Fruit fly (Drosophila melanogaster): ENCODE data around the gene tacc.

dm6 chr3R:4690508-4690907, 58.3 kb downstream of the tacc start, which contains the start of gene CG33927:
- no peak for TF ChIP-seq cyc (GFP tag; optimal IDR thresholded peaks at IDR 0.05)
- no peak for TF ChIP-seq salr (GFP tag; optimal IDR thresholded peaks at IDR 0.05)
- TF ChIP-seq Eip78C (GFP tag), result no peak
- TF ChIP-seq CG6854 (GFP tag; optimal IDR thresholded peaks at IDR 0.05), result no peak

Measured in whole organism, prepupa.